Worm (Caenorhabditis elegans) whole organism, young adult: ENCODE data around the gene pals-18.

Experiments used
- C17E4.6 ChIP-seq: fragments of 200-800 bp; sonication (Bioruptor generic); IDR thresholded peaks from 2 replicates; pipeline ENCODE4 v1.3.6; 2022; ENCODE audit warnings: missing genetic modification reagents, missing genetic modification characterization, missing compliant biosample characterization
- Y79H2A.3 ChIP-seq: fragments of 200-800 bp; sonication (Bioruptor generic); conservative IDR thresholded peaks from 2 replicates; pipeline ENCODE4 v1.3.6; 2022; ENCODE audit warnings: missing genetic modification reagents, missing genetic modification characterization, missing compliant biosample characterization
- ama-1 ChIP-seq, 3 experiments: fragments of 150-350 bp in 1 of 3; sonication (generic microtip) in 2 of 3; optimal IDR thresholded peaks; 2 replicates each; lab custom pipeline; 2014 to 2018; ENCODE audit warnings: missing biosample characterization in 2 of 3, missing genetic modification characterization in 2 of 3, missing genetic modification reagents in 2 of 3
- attf-5 ChIP-seq: fragments of 200-800 bp; sonication (Bioruptor generic); optimal IDR thresholded peaks from 2 replicates; lab custom pipeline; 2018; ENCODE audit warnings: mild to moderate bottlenecking, missing genetic modification characterization, missing compliant biosample characterization
- cebp-1 ChIP-seq, 2 experiments: fragments of 200-800 bp in 1 of 2; sonication (Bioruptor generic) in 1 of 2; sonication (generic microtip) in 1 of 2; IDR thresholded peaks in 1 of 2; optimal IDR thresholded peaks in 1 of 2; 2 replicates each; pipeline versions ENCODE4 v1.3.6 to Lab custom; 2017 to 2022; ENCODE audit warnings: missing compliant biosample characterization in 2 of 2, missing genetic modification characterization in 2 of 2, mild to moderate bottlenecking in 1 of 2, missing genetic modification reagents in 1 of 2, moderate library complexity in 1 of 2
- ceh-58 ChIP-seq: fragments of 200-800 bp; sonication (Bioruptor generic); IDR thresholded peaks from 2 replicates; pipeline ENCODE4 v1.3.6; 2022; ENCODE audit warnings: missing genetic modification characterization, missing compliant biosample characterization
- dpff-1 ChIP-seq: sonication (generic microtip); optimal IDR thresholded peaks from 2 replicates; lab custom pipeline; 2017; ENCODE audit warnings: mild to moderate bottlenecking, missing genetic modification characterization, missing compliant biosample characterization
- pha-4 ChIP-seq: fragments of 150-350 bp; sonication (generic microtip); optimal IDR thresholded peaks from 2 replicates; lab custom pipeline; 2014; ENCODE audit warnings: missing biosample characterization, missing genetic modification reagents, missing genetic modification characterization
- sea-2 ChIP-seq: fragments of 200-800 bp; sonication (Bioruptor generic); IDR thresholded peaks from 2 replicates; pipeline ENCODE4 v1.3.6; 2022; ENCODE audit warnings: missing genetic modification characterization, missing compliant biosample characterization
- snpc-3.4 ChIP-seq: sonication (generic microtip); optimal IDR thresholded peaks from 2 replicates; lab custom pipeline; 2017; ENCODE audit warnings: missing genetic modification characterization, mild to moderate bottlenecking, missing compliant biosample characterization, antibody characterized with exemption, moderate library complexity, missing genotype, missing genetic modification reagents
- snpc-4 ChIP-seq, 5 experiments: fragments of 150-350 bp in 1 of 5; sonication (generic microtip) in 4 of 5; optimal IDR thresholded peaks; 2 replicates each; lab custom pipeline; 2014 to 2018; ENCODE audit warnings: missing genetic modification characterization in 5 of 5, missing biosample characterization in 3 of 5, antibody characterized with exemption in 2 of 5, mild to moderate bottlenecking in 2 of 5, missing compliant biosample characterization in 2 of 5, missing genotype in 2 of 5, moderate library complexity in 2 of 5, missing genetic modification reagents in 1 of 5
- ztf-3 ChIP-seq: fragments of 200-800 bp; sonication (Bioruptor generic); optimal IDR thresholded peaks from 2 replicates; lab custom pipeline; 2018; ENCODE audit warnings: mild to moderate bottlenecking, missing genetic modification characterization, missing compliant biosample characterization

DNA sequence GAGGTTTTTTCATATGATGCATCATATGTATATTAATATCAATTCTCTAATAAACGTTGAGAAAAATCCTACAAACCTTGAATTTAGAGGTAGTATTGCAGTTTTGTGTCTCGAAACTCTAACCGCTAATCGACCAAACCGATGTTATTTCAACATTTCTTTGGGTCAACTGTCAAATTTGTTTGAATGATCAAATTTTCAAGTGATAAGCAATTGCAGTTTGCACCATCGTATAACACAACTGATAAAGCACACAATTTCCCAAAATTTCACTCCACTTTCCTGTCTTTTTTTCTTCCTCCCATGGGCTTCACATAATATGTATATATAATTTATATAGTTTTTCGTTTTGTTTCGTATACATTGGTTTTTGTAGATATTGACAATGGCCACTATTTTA, 19.1 kb upstream of the pals-18 start, which contains the start of the genes fbxa-138 and Y82E9BR.5:
- TF ChIP-seq snpc-4 (GFP tag; optimal IDR thresholded peaks at IDR 0.05; lab: Kevin White, UChicago) (no peak), snpc-4 (tag; optimal IDR thresholded peaks at IDR 0.05; lab: Kevin White, UChicago) (no peak), Y79H2A.3 (GFP tag; lab: Robert Waterston, UW) (no peak), C17E4.6 (no peak), ceh-58 (no peak), sea-2 (GFP tag; lab: Robert Waterston, UW) (no peak), ama-1 (optimal IDR thresholded peaks at IDR 0.05; lab: Kevin White, UChicago) (no peak), ama-1 (GFP tag; optimal IDR thresholded peaks at IDR 0.05; lab: Kevin White, UChicago) (no peak), cebp-1 (GFP tag; IDR thresholded peaks at IDR 0.05; lab: Robert Waterston, UW) (no peak), cebp-1 (tag; optimal IDR thresholded peaks at IDR 0.05; lab: Kevin White, UChicago) (no peak), ztf-3 (GFP tag; lab: Kevin White, UChicago) (no peak), snpc-3.4 (tag; lab: Kevin White, UChicago) (no peak), pha-4 (tag; lab: Kevin White, UChicago) (no peak), dpff-1 (tag; lab: Kevin White, UChicago) (no peak), attf-5 (no peak)
